Fruit fly (Drosophila melanogaster) whole organism, prepupa: ENCODE results near the gene CG14194.

ENCODE experiments used
- Blimp-1 ChIP-seq: fragments of 200-800 bp; sonication (Bioruptor generic); optimal IDR thresholded peaks from 3 replicates; lab custom pipeline; 2017; ENCODE audit warnings: missing biosample characterization, missing genetic modification characterization, mild to moderate bottlenecking, moderate library complexity, missing genetic modification reagents
- CG10631 ChIP-seq: fragments of 200-800 bp; sonication (Bioruptor generic); optimal IDR thresholded peaks from 2 replicates; lab custom pipeline; 2016; ENCODE audit warnings: missing biosample characterization, missing genetic modification characterization
- CG10669 ChIP-seq: fragments of 200-800 bp; sonication (Bioruptor generic); optimal IDR thresholded peaks from 3 replicates; lab custom pipeline; 2018; ENCODE audit warnings: missing biosample characterization, mild to moderate bottlenecking, missing genetic modification characterization, moderate library complexity
- CG11294 ChIP-seq: fragments of 200-800 bp; sonication (Bioruptor generic); IDR thresholded peaks from 2 replicates; pipeline ENCODE4 v1.3.6; 2022; ENCODE audit warnings: missing biosample characterization, missing genetic modification characterization
- CG11762 ChIP-seq: fragments of 200-800 bp; sonication (Bioruptor generic); optimal IDR thresholded peaks from 3 replicates; lab custom pipeline; 2016; ENCODE audit warnings: missing biosample characterization, missing genetic modification characterization; ENCODE audit not compliant: insufficient read depth
- CG11902 ChIP-seq: fragments of 200-800 bp; sonication (Bioruptor generic); optimal IDR thresholded peaks from 3 replicates; lab custom pipeline; 2016; ENCODE audit warnings: missing biosample characterization, missing genetic modification characterization
- CG15336 ChIP-seq: fragments of 200-800 bp; sonication (Bioruptor generic); IDR thresholded peaks from 2 replicates; pipeline ENCODE4 v1.3.6; 2022; ENCODE audit warnings: missing biosample characterization, missing genetic modification characterization
- CG1621 ChIP-seq: fragments of 200-800 bp; sonication (Bioruptor generic); optimal IDR thresholded peaks from 3 replicates; lab custom pipeline; 2018; ENCODE audit warnings: missing biosample characterization, mild to moderate bottlenecking, missing genetic modification characterization
- CG16779 ChIP-seq: fragments of 200-800 bp; sonication (Bioruptor generic); optimal IDR thresholded peaks from 3 replicates; lab custom pipeline; 2017; ENCODE audit warnings: missing biosample characterization, mild to moderate bottlenecking, missing genetic modification characterization
- CG3032 ChIP-seq: fragments of 200-800 bp; optimal IDR thresholded peaks from 2 replicates; lab custom pipeline; 2019; ENCODE audit warnings: missing biosample characterization, mild to moderate bottlenecking, missing genetic modification characterization, moderate library complexity
- CG31627 ChIP-seq: fragments of 200-800 bp; sonication (Bioruptor generic); optimal IDR thresholded peaks from 3 replicates; lab custom pipeline; 2016; ENCODE audit warnings: missing biosample characterization, missing genetic modification characterization
- CG32006 ChIP-seq: fragments of 200-800 bp; sonication (Bioruptor generic); optimal IDR thresholded peaks from 3 replicates; lab custom pipeline; 2017; ENCODE audit warnings: missing biosample characterization, mild to moderate bottlenecking, missing genetic modification characterization
- CG3919 ChIP-seq: fragments of 200-800 bp; sonication (Bioruptor generic); optimal IDR thresholded peaks from 3 replicates; lab custom pipeline; 2016; ENCODE audit warnings: missing biosample characterization, missing genetic modification characterization
- CG6163 ChIP-seq: fragments of 200-800 bp; sonication (Bioruptor generic); IDR thresholded peaks from 3 replicates; pipeline ENCODE4 v1.3.6; 2022; ENCODE audit warnings: missing biosample characterization, missing genetic modification characterization
- CG6792 ChIP-seq: fragments of 200-800 bp; sonication (Bioruptor generic); optimal IDR thresholded peaks from 3 replicates; lab custom pipeline; 2016; ENCODE audit warnings: missing biosample characterization, missing genetic modification characterization
- CG6808 ChIP-seq: fragments of 200-800 bp; sonication (Bioruptor generic); optimal IDR thresholded peaks from 3 replicates; lab custom pipeline; 2017; ENCODE audit warnings: missing biosample characterization, missing genetic modification characterization, mild to moderate bottlenecking, moderate library complexity, missing genetic modification reagents
- CG6854 ChIP-seq: fragments of 200-800 bp; sonication (Bioruptor generic); optimal IDR thresholded peaks from 2 replicates; lab custom pipeline; 2017; ENCODE audit warnings: missing biosample characterization, mild to moderate bottlenecking, missing genetic modification characterization
- CG7368 ChIP-seq: fragments of 200-800 bp; sonication (Bioruptor generic); optimal IDR thresholded peaks from 3 replicates; lab custom pipeline; 2016; ENCODE audit warnings: missing biosample characterization, missing genetic modification characterization
- CG8119 ChIP-seq: fragments of 200-800 bp; sonication (Bioruptor generic); IDR thresholded peaks from 3 replicates; pipeline ENCODE4 v1.3.6; 2022; ENCODE audit warnings: missing biosample characterization, missing genetic modification characterization
- CG8319 ChIP-seq: fragments of 200-800 bp; sonication (Bioruptor generic); optimal IDR thresholded peaks from 3 replicates; lab custom pipeline; 2016; ENCODE audit warnings: missing biosample characterization, missing genetic modification characterization
- CG8632 ChIP-seq: fragments of 200-800 bp; sonication (Bioruptor generic); optimal IDR thresholded peaks from 3 replicates; lab custom pipeline; 2016; ENCODE audit warnings: missing biosample characterization, missing genetic modification characterization
- CG9139 ChIP-seq: fragments of 200-800 bp; sonication (Bioruptor generic); optimal IDR thresholded peaks from 3 replicates; lab custom pipeline; 2017; ENCODE audit warnings: missing biosample characterization, mild to moderate bottlenecking, missing genetic modification characterization
- Eip75B ChIP-seq: fragments of 200-800 bp; sonication (Bioruptor generic); optimal IDR thresholded peaks from 3 replicates; lab custom pipeline; 2016; ENCODE audit warnings: missing biosample characterization, missing genetic modification characterization
- Eip78C ChIP-seq: fragments of 200-800 bp; sonication (Bioruptor generic); peaks from one replicate; lab custom pipeline; 2016; ENCODE audit warnings: missing biosample characterization, missing genetic modification characterization
- Eip93F ChIP-seq: fragments of 200-800 bp; sonication (Bioruptor generic); optimal IDR thresholded peaks from 2 replicates; lab custom pipeline; 2016; ENCODE audit warnings: missing biosample characterization, mild to moderate bottlenecking, missing genetic modification characterization
- Ets21C ChIP-seq: fragments of 200-800 bp; sonication (Bioruptor generic); optimal IDR thresholded peaks from 3 replicates; lab custom pipeline; 2016; ENCODE audit warnings: missing biosample characterization, missing genetic modification characterization
- Ets96B ChIP-seq: fragments of 200-800 bp; optimal IDR thresholded peaks from 2 replicates; lab custom pipeline; 2019; ENCODE audit warnings: missing biosample characterization, mild to moderate bottlenecking, missing genetic modification characterization, moderate library complexity
- Gug ChIP-seq: fragments of 200-800 bp; sonication (Bioruptor generic); IDR thresholded peaks from 2 replicates; pipeline ENCODE4 v1.3.6; 2022; ENCODE audit warnings: missing biosample characterization, missing genetic modification characterization
- Hr39 ChIP-seq: fragments of 200-800 bp; sonication (Bioruptor generic); optimal IDR thresholded peaks from 2 replicates; lab custom pipeline; 2016; ENCODE audit warnings: missing biosample characterization, missing genetic modification characterization
- Hr4 ChIP-seq: fragments of 200-800 bp; sonication (Bioruptor generic); optimal IDR thresholded peaks from 3 replicates; lab custom pipeline; 2016; ENCODE audit warnings: missing biosample characterization, missing genetic modification characterization
- Lpt ChIP-seq: fragments of 200-800 bp; sonication (Bioruptor generic); optimal IDR thresholded peaks from 3 replicates; lab custom pipeline; 2016; ENCODE audit warnings: missing biosample characterization, missing genetic modification characterization
- Met ChIP-seq: fragments of 200-800 bp; sonication (Bioruptor generic); optimal IDR thresholded peaks from 3 replicates; lab custom pipeline; 2016; ENCODE audit warnings: missing biosample characterization, missing genetic modification characterization
- OdsH ChIP-seq: fragments of 200-800 bp; sonication (Bioruptor generic); optimal IDR thresholded peaks from 3 replicates; lab custom pipeline; 2016; ENCODE audit warnings: missing biosample characterization, missing genetic modification characterization
- Smox ChIP-seq: fragments of 200-800 bp; sonication (Bioruptor generic); optimal IDR thresholded peaks from 3 replicates; lab custom pipeline; 2016; ENCODE audit warnings: missing biosample characterization, missing genetic modification characterization
- Sox14 ChIP-seq: fragments of 200-800 bp; sonication (Bioruptor generic); optimal IDR thresholded peaks from 3 replicates; lab custom pipeline; 2016; ENCODE audit warnings: missing biosample characterization, missing genetic modification characterization
- Sox15 ChIP-seq: fragments of 200-800 bp; sonication (Bioruptor generic); optimal IDR thresholded peaks from 3 replicates; lab custom pipeline; 2016; ENCODE audit warnings: missing biosample characterization, missing genetic modification characterization
- achi ChIP-seq: fragments of 200-800 bp; sonication (Bioruptor generic); optimal IDR thresholded peaks from 3 replicates; lab custom pipeline; 2016; ENCODE audit warnings: missing biosample characterization, missing genetic modification characterization
- acj6 ChIP-seq: fragments of 200-800 bp; sonication (Bioruptor generic); optimal IDR thresholded peaks from 3 replicates; lab custom pipeline; 2016; ENCODE audit warnings: missing biosample characterization, missing genetic modification characterization
- cyc ChIP-seq: fragments of 200-800 bp; sonication (Bioruptor generic); optimal IDR thresholded peaks from 3 replicates; lab custom pipeline; 2016; ENCODE audit warnings: missing biosample characterization, missing genetic modification characterization
- dac ChIP-seq: fragments of 200-800 bp; sonication (Bioruptor generic); optimal IDR thresholded peaks from 2 replicates; lab custom pipeline; 2017; ENCODE audit warnings: missing biosample characterization, mild to moderate bottlenecking, missing genetic modification characterization
- dsx ChIP-seq: fragments of 200-800 bp; optimal IDR thresholded peaks from 3 replicates; lab custom pipeline; 2019; ENCODE audit warnings: missing biosample characterization, mild to moderate bottlenecking, missing genetic modification characterization, moderate library complexity; ENCODE audit not compliant: poor library complexity, severe bottlenecking
- eg ChIP-seq: fragments of 200-800 bp; sonication (Bioruptor generic); IDR thresholded peaks from 3 replicates; pipeline ENCODE4 v1.3.6; 2022; ENCODE audit warnings: missing biosample characterization, missing genetic modification characterization
- esn ChIP-seq: fragments of 200-800 bp; sonication (Bioruptor generic); optimal IDR thresholded peaks from 2 replicates; lab custom pipeline; 2016; ENCODE audit warnings: missing biosample characterization, mild to moderate bottlenecking, missing genetic modification characterization, moderate library complexity
- fd59A ChIP-seq: fragments of 200-800 bp; sonication (Bioruptor generic); optimal IDR thresholded peaks from 2 replicates; lab custom pipeline; 2017; ENCODE audit warnings: missing biosample characterization, mild to moderate bottlenecking, missing genetic modification characterization, missing genetic modification reagents
- fd85E ChIP-seq: fragments of 200-800 bp; sonication (Bioruptor generic); optimal IDR thresholded peaks from 3 replicates; lab custom pipeline; 2016; ENCODE audit warnings: missing biosample characterization, missing genetic modification characterization
- fkh ChIP-seq: fragments of 200-800 bp; sonication (Bioruptor generic); optimal IDR thresholded peaks from 3 replicates; lab custom pipeline; 2017; ENCODE audit warnings: missing biosample characterization, mild to moderate bottlenecking, missing genetic modification characterization, moderate library complexity
- lz ChIP-seq: fragments of 200-800 bp; sonication (Bioruptor generic); optimal IDR thresholded peaks from 3 replicates; lab custom pipeline; 2016; ENCODE audit warnings: missing biosample characterization, missing genetic modification characterization
- salr ChIP-seq, 2 experiments: fragments of 200-800 bp; sonication (Bioruptor generic); optimal IDR thresholded peaks; 3 replicates each; lab custom pipeline; 2016 to 2018; ENCODE audit warnings: missing biosample characterization in 2 of 2, missing genetic modification characterization in 2 of 2, mild to moderate bottlenecking in 1 of 2
- ss ChIP-seq, 2 experiments: fragments of 200-800 bp; sonication (Bioruptor generic); optimal IDR thresholded peaks; 2 replicates in 1 of 2; 3 replicates in 1 of 2; lab custom pipeline; 2017 to 2018; ENCODE audit warnings: mild to moderate bottlenecking in 2 of 2, missing biosample characterization in 2 of 2, missing genetic modification characterization in 2 of 2, moderate library complexity in 1 of 2
- svp ChIP-seq: fragments of 200-800 bp; sonication (Bioruptor generic); peaks from one replicate; lab custom pipeline; 2016; ENCODE audit warnings: missing biosample characterization, missing genetic modification characterization
- topi ChIP-seq: fragments of 200-800 bp; sonication (Bioruptor generic); optimal IDR thresholded peaks from 3 replicates; lab custom pipeline; 2016; ENCODE audit warnings: missing biosample characterization, missing genetic modification characterization
- vri ChIP-seq: fragments of 200-800 bp; sonication (Bioruptor generic); optimal IDR thresholded peaks from 3 replicates; lab custom pipeline; 2016; ENCODE audit warnings: missing biosample characterization, mild to moderate bottlenecking, missing genetic modification characterization

CG14194 gene

DNA sequence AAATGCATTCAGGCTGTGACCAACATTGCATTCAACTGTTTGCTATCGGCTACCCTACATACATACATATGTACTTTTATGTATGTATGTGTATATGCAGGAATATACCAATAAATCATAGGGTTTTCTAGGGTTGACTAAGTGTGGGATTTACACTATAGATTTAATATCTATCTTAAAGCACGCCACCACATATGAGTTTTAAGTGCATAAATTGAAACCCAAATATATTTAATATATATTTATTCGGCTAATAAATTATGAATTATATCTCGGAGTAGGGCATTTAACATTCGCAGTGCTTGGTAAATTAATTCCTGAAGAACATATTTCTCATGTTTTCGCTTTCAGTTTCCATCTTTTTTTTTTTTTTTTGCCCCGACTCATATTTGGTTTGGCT is 33.4 kb upstream of the CG14194 start:
- peak; percentile 76 for TF ChIP-seq esn (GFP tag; lab: Kevin White, UChicago)
- TF ChIP-seq Hr4 (GFP tag; lab: Kevin White, UChicago), result peak; percentile 45
- peak; percentile 51 for TF ChIP-seq svp (GFP tag; lab: Kevin White, UChicago)
- peak; percentile 26 to 65 for TF ChIP-seq ss (GFP tag; optimal IDR thresholded peaks at IDR 0.05; lab: Kevin White, UChicago)
- peak; percentile 70 for TF ChIP-seq CG32006
- peak; percentile 54 for TF ChIP-seq vri (GFP tag; lab: Kevin White, UChicago)
- TF ChIP-seq Lpt (GFP tag; lab: Kevin White, UChicago), result peak; percentile 50
- TF ChIP-seq CG9139 (GFP tag; lab: Kevin White, UChicago), result peak; percentile 19
- peak; percentile 77 for TF ChIP-seq Eip78C (GFP tag; lab: Kevin White, UChicago)
- TF ChIP-seq acj6 (GFP tag; lab: Kevin White, UChicago), result peak; percentile 75
- peak; percentile 48 for TF ChIP-seq cyc (GFP tag; lab: Kevin White, UChicago)
- 0 out of 3 replicates have a peak, but pooled peaks have one; percentile 39 for TF ChIP-seq eg (GFP tag; lab: Robert Waterston, UW)
- TF ChIP-seq CG10669, result peak; percentile 62
- peak; percentile 69 for TF ChIP-seq achi (GFP tag; lab: Kevin White, UChicago)
- TF ChIP-seq topi, result peak; percentile 60
- TF ChIP-seq CG31627, result peak; percentile 56
- peak; percentile 72 for TF ChIP-seq Met (GFP tag; lab: Kevin White, UChicago)
- TF ChIP-seq OdsH (GFP tag; lab: Kevin White, UChicago), result peak; percentile 77
- peak; percentile 51; the same call in 1 of the 3 replicates for TF ChIP-seq CG6163 (GFP tag; lab: Robert Waterston, UW)
- peak; percentile 41 for TF ChIP-seq CG6808
- peak; percentile 59 for TF ChIP-seq CG15336 (GFP tag; lab: Robert Waterston, UW)
- TF ChIP-seq fd59A, result peak; percentile 62
- peak; percentile 56 for TF ChIP-seq Eip75B (GFP tag; lab: Kevin White, UChicago)
- TF ChIP-seq CG10631, result peak; percentile 76
- TF ChIP-seq CG6792, result peak; percentile 72
- TF ChIP-seq CG11762 (GFP tag; lab: Kevin White, UChicago), result peak; percentile 41
- TF ChIP-seq CG7368 (GFP tag; lab: Kevin White, UChicago), result peak; percentile 8
- peak; percentile 56 for TF ChIP-seq Hr39 (GFP tag; lab: Kevin White, UChicago)
- TF ChIP-seq CG8319, result no peak
- no peak for TF ChIP-seq dac
- peak; percentile 35 for TF ChIP-seq CG16779
- peak; percentile 53 for TF ChIP-seq CG3919 (GFP tag; lab: Kevin White, UChicago)
- peak; percentile 56 for TF ChIP-seq dsx
- TF ChIP-seq Blimp-1 (GFP tag; lab: Kevin White, UChicago), result peak; percentile 76
- TF ChIP-seq CG6854 (GFP tag; lab: Kevin White, UChicago), result no peak
- TF ChIP-seq CG8632 (GFP tag; lab: Kevin White, UChicago), result peak; percentile 78
- peak; percentile 67 for TF ChIP-seq Sox14 (GFP tag; lab: Kevin White, UChicago)
- peak; percentile 76 for TF ChIP-seq Smox (GFP tag; lab: Kevin White, UChicago)
- TF ChIP-seq Ets21C (GFP tag; lab: Kevin White, UChicago), result peak; percentile 30
- peak; percentile 62 for TF ChIP-seq lz
- peak; percentile 50 for TF ChIP-seq Sox15 (GFP tag; lab: Kevin White, UChicago)
- TF ChIP-seq Gug (GFP tag; lab: Robert Waterston, UW), result no peak
- TF ChIP-seq CG8119 (GFP tag; lab: Robert Waterston, UW), result peak; percentile 69
- TF ChIP-seq fd85E, result no peak
- no peak for TF ChIP-seq CG11294 (GFP tag; lab: Robert Waterston, UW)
- TF ChIP-seq CG3032 (tag; lab: Kevin White, UChicago), result peak; percentile 66
- peak; percentile 48 to 61 for TF ChIP-seq salr (GFP tag; optimal IDR thresholded peaks at IDR 0.05; lab: Kevin White, UChicago)
- TF ChIP-seq Ets96B (tag; lab: Kevin White, UChicago), result peak; percentile 72
- TF ChIP-seq Eip93F, result no peak
- TF ChIP-seq fkh (GFP tag; lab: Kevin White, UChicago), result no peak
- peak; percentile 44 for TF ChIP-seq CG11902 (GFP tag; lab: Kevin White, UChicago)
- peak; percentile 58 for TF ChIP-seq CG1621
